Worm (Caenorhabditis elegans): ENCODE data around the gene F54E2.2.

The F54E2.2 gene

ce11 chrV:2761470-2761869 lies 34.6 kb upstream of the F54E2.2 start:
- TF ChIP-seq tbx-11 (GFP tag; IDR thresholded peaks at IDR 0.05), result 0 out of 2 replicates have a peak, but pooled peaks have one; percentile 35
- TF ChIP-seq sea-1 (GFP tag; conservative IDR thresholded peaks at IDR 0.05), result no peak
- no peak for TF ChIP-seq ceh-36 (tag; optimal IDR thresholded peaks at IDR 0.05)
- no peak for TF ChIP-seq tra-4 (tag; optimal IDR thresholded peaks at IDR 0.05)

- TF ChIP-seq tbx-37 (GFP tag; conservative IDR thresholded peaks at IDR 0.05) (no peak), ceh-13 (GFP tag; optimal IDR thresholded peaks at IDR 0.05) (no peak), hnd-1 (tag; optimal IDR thresholded peaks at IDR 0.05) (no peak), sea-1 (GFP tag; conservative IDR thresholded peaks at IDR 0.05) (no peak), hmg-4 (GFP tag; optimal IDR thresholded peaks at IDR 0.05) (no peak), F13C5.2 (tag; optimal IDR thresholded peaks at IDR 0.05) (no peak), scrt-1 (GFP tag; IDR thresholded peaks at IDR 0.05) (no peak), pes-1 (GFP tag; IDR thresholded peaks at IDR 0.05) (no peak), B0310.2 (tag; optimal IDR thresholded peaks at IDR 0.05) (no peak), ets-7 (tag; optimal IDR thresholded peaks at IDR 0.05) (no peak), ama-1 (optimal IDR thresholded peaks at IDR 0.05) (no peak), tbx-11 (GFP tag; IDR thresholded peaks at IDR 0.05) (no peak), ceh-36 (tag; optimal IDR thresholded peaks at IDR 0.05) (no peak), flt-1 (GFP tag; IDR thresholded peaks at IDR 0.05) (no peak), hmbx-1 (tag; optimal IDR thresholded peaks at IDR 0.05) (no peak)
Observed at ce11 chrV:2763105-2763504, 33.0 kb upstream of the F54E2.2 start, which contains the start of gene R05D8.7. Gene R05D8.7 (minus strand): TSS chrV:2763208.

- TF ChIP-seq tbx-37 (GFP tag; conservative IDR thresholded peaks at IDR 0.05) (no peak), hnd-1 (tag; optimal IDR thresholded peaks at IDR 0.05) (no peak), hmbx-1 (tag; optimal IDR thresholded peaks at IDR 0.05) (no peak), tbx-11 (GFP tag; IDR thresholded peaks at IDR 0.05) (no peak), ama-1 (optimal IDR thresholded peaks at IDR 0.05) (no peak), F13C5.2 (tag; optimal IDR thresholded peaks at IDR 0.05) (no peak), flt-1 (GFP tag; IDR thresholded peaks at IDR 0.05) (no peak), hmg-4 (GFP tag; optimal IDR thresholded peaks at IDR 0.05) (no peak), ets-7 (tag; optimal IDR thresholded peaks at IDR 0.05) (no peak), scrt-1 (GFP tag; IDR thresholded peaks at IDR 0.05) (no peak), tra-4 (tag; optimal IDR thresholded peaks at IDR 0.05) (no peak), sea-1 (GFP tag; conservative IDR thresholded peaks at IDR 0.05) (no peak), aly-1 (tag; optimal IDR thresholded peaks at IDR 0.05) (no peak), ceh-36 (tag; optimal IDR thresholded peaks at IDR 0.05) (no peak)
Observed at ce11 chrV:2765052-2765451, 31.0 kb upstream of the F54E2.2 start, which contains the start of gene dhs-14. Gene dhs-14 (minus strand): TSS chrV:2765200.

- TF ChIP-seq ceh-36 (tag; optimal IDR thresholded peaks at IDR 0.05) (no peak), ets-7 (tag; optimal IDR thresholded peaks at IDR 0.05) (no peak), sea-1 (GFP tag; conservative IDR thresholded peaks at IDR 0.05) (no peak), tra-4 (tag; optimal IDR thresholded peaks at IDR 0.05) (no peak), B0310.2 (tag; optimal IDR thresholded peaks at IDR 0.05) (no peak), aly-1 (tag; optimal IDR thresholded peaks at IDR 0.05) (no peak), hnd-1 (tag; optimal IDR thresholded peaks at IDR 0.05) (no peak), ceh-13 (GFP tag; optimal IDR thresholded peaks at IDR 0.05) (no peak)
Observed at ce11 chrV:2767465-2767864, 28.6 kb upstream of the F54E2.2 start, which contains the start of gene R05D8.9. Gene R05D8.9 (minus strand): TSS chrV:2767565.

ce11 chrV:2769754-2770153 lies 26.3 kb upstream of the F54E2.2 start, which contains the start of gene dhs-15:
Gene dhs-15 (minus strand): TSS chrV:2769854.
- TF ChIP-seq scrt-1 (GFP tag; IDR thresholded peaks at IDR 0.05) (no peak), B0310.2 (tag; optimal IDR thresholded peaks at IDR 0.05) (no peak), sea-1 (GFP tag; conservative IDR thresholded peaks at IDR 0.05) (no peak), tbx-11 (GFP tag; IDR thresholded peaks at IDR 0.05) (no peak), ceh-13 (GFP tag; optimal IDR thresholded peaks at IDR 0.05) (no peak)

ce11 chrV:2771560-2771959 lies 24.5 kb upstream of the F54E2.2 start, which contains the start of gene srh-56:
Gene srh-56 (plus strand): TSS chrV:2771860.
- TF ChIP-seq ceh-36 (tag; optimal IDR thresholded peaks at IDR 0.05) (no peak), hnd-1 (tag; optimal IDR thresholded peaks at IDR 0.05) (no peak), ama-1 (optimal IDR thresholded peaks at IDR 0.05) (no peak), aly-1 (tag; optimal IDR thresholded peaks at IDR 0.05) (no peak), scrt-1 (GFP tag; IDR thresholded peaks at IDR 0.05) (no peak), F13C5.2 (tag; optimal IDR thresholded peaks at IDR 0.05) (no peak), hmbx-1 (tag; optimal IDR thresholded peaks at IDR 0.05) (no peak), ceh-13 (GFP tag; optimal IDR thresholded peaks at IDR 0.05) (no peak), ets-7 (tag; optimal IDR thresholded peaks at IDR 0.05) (no peak), hmg-4 (GFP tag; optimal IDR thresholded peaks at IDR 0.05) (no peak), tbx-11 (GFP tag; IDR thresholded peaks at IDR 0.05) (no peak), tra-4 (tag; optimal IDR thresholded peaks at IDR 0.05) (no peak), tbx-37 (GFP tag; conservative IDR thresholded peaks at IDR 0.05) (no peak), flt-1 (GFP tag; IDR thresholded peaks at IDR 0.05) (no peak), sea-1 (GFP tag; conservative IDR thresholded peaks at IDR 0.05) (no peak), B0310.2 (tag; optimal IDR thresholded peaks at IDR 0.05) (no peak), pes-1 (GFP tag; IDR thresholded peaks at IDR 0.05) (no peak)

ce11 chrV:2774042-2774441 lies 22.1 kb upstream of the F54E2.2 start, which contains the start of gene srj-18:
Gene srj-18 (plus strand): TSS chrV:2774342.
- no peak for TF ChIP-seq aly-1 (tag; optimal IDR thresholded peaks at IDR 0.05)
- TF ChIP-seq tra-4 (tag; optimal IDR thresholded peaks at IDR 0.05), result no peak
- TF ChIP-seq B0310.2 (tag; optimal IDR thresholded peaks at IDR 0.05), result no peak
- no peak for TF ChIP-seq hmg-4 (GFP tag; optimal IDR thresholded peaks at IDR 0.05)
- TF ChIP-seq ets-7 (tag; optimal IDR thresholded peaks at IDR 0.05), result no peak
- no peak for TF ChIP-seq tbx-11 (GFP tag; IDR thresholded peaks at IDR 0.05)
- TF ChIP-seq pes-1 (GFP tag; IDR thresholded peaks at IDR 0.05), result no peak
- no peak for TF ChIP-seq ceh-36 (tag; optimal IDR thresholded peaks at IDR 0.05)
- TF ChIP-seq hnd-1 (tag; optimal IDR thresholded peaks at IDR 0.05), result no peak
- TF ChIP-seq hmbx-1 (tag; optimal IDR thresholded peaks at IDR 0.05), result no peak
- TF ChIP-seq tbx-37 (GFP tag; conservative IDR thresholded peaks at IDR 0.05), result no peak
- no peak for TF ChIP-seq sea-1 (GFP tag; conservative IDR thresholded peaks at IDR 0.05)
- no peak for TF ChIP-seq scrt-1 (GFP tag; IDR thresholded peaks at IDR 0.05)
- TF ChIP-seq ceh-13 (GFP tag; optimal IDR thresholded peaks at IDR 0.05), result no peak

Measured in whole organism, early embryonic.